Fruit fly (Drosophila melanogaster): ENCODE results near the gene CG5676.

Gene CG5676

DNA sequence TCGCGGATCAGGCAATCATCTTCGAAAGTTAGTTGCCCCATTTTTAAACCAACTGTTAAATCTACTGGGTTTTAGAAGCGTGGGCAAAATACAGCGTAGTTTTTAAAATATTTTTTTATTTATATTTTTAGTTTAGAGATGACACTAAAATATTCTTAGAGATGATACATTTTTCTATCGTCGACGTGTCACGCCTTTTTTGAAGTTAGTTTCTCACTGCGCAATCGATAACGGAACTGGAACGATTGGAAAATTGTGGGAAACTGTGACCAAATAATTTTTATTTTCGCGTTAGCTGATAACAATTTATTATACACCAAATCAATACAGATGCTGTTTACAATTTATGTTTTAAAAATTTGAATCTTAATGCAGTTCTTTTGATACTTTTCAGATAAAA lies 23.0 kb upstream of the CG5676 start, which contains the start of gene Utx (continued):
- TF ChIP-seq CG8944 (GFP tag; optimal IDR thresholded peaks at IDR 0.05) (no peak), CG7928 (GFP tag; optimal IDR thresholded peaks at IDR 0.05) (no peak), BEAF-32 (GFP tag; optimal IDR thresholded peaks at IDR 0.05) (peak; percentile 88), Dref (GFP tag; IDR thresholded peaks at IDR 0.05) (peak; percentile 80), H2.0 (GFP tag; IDR thresholded peaks at IDR 0.05) (no peak), CG12942 (GFP tag; optimal IDR thresholded peaks at IDR 0.05) (no peak), hbn (GFP tag; IDR thresholded peaks at IDR 0.05; ENCODE audit: partially characterized antibody) (peak; percentile 72), CG7963 (GFP tag; IDR thresholded peaks at IDR 0.05; ENCODE audit: partially characterized antibody) (peak; percentile 51; the same call in 1 of the 3 replicates), chm (GFP tag; IDR thresholded peaks at IDR 0.05) (no peak), CG1832 (GFP tag; optimal IDR thresholded peaks at IDR 0.05) (no peak), Sox100B (GFP tag; optimal IDR thresholded peaks at IDR 0.05) (no peak), Ets97D (GFP tag; optimal IDR thresholded peaks at IDR 0.05) (peak; percentile 50), CG2129 (GFP tag; IDR thresholded peaks at IDR 0.05; ENCODE audit: partially characterized antibody) (peak; percentile 39; the same call in 1 of the 2 replicates), insv (GFP tag; optimal IDR thresholded peaks at IDR 0.05) (no peak), pum (GFP tag; optimal IDR thresholded peaks at IDR 0.05) (no peak), Dip3 (GFP tag; optimal IDR thresholded peaks at IDR 0.05) (no peak), Doc2 (GFP tag; IDR thresholded peaks at IDR 0.05) (no peak), Ssrp (tag; optimal IDR thresholded peaks at IDR 0.05) (no peak), zfh1 (GFP tag; IDR thresholded peaks at IDR 0.05) (no peak), CG30020 (tag; optimal IDR thresholded peaks at IDR 0.05) (peak; percentile 96), CG30403 (GFP tag; optimal IDR thresholded peaks at IDR 0.05) (peak; percentile 1), D19A (tag; optimal IDR thresholded peaks at IDR 0.05) (no peak), danr (GFP tag; IDR thresholded peaks at IDR 0.05) (no peak), MTF-1 (GFP tag; optimal IDR thresholded peaks at IDR 0.05; ENCODE audit: borderline replicate concordance) (no peak), kay (GFP tag; optimal IDR thresholded peaks at IDR 0.05) (no peak), toy (GFP tag; IDR thresholded peaks at IDR 0.05) (no peak), HLH4C (GFP tag; IDR thresholded peaks at IDR 0.05; ENCODE audit: partially characterized antibody) (peak; percentile 78), unc-4 (GFP tag; IDR thresholded peaks at IDR 0.05; ENCODE audit: partially characterized antibody) (peak; percentile 75), eyg (GFP tag; optimal IDR thresholded peaks at IDR 0.05) (no peak), cad (GFP tag; optimal IDR thresholded peaks at IDR 0.05) (no peak), hb (GFP tag; IDR thresholded peaks at IDR 0.05; ENCODE audit: partially characterized antibody) (peak; percentile 53; the same call in 2 of the 3 replicates), wor (GFP tag; IDR thresholded peaks at IDR 0.05) (no peak), CG3163 (GFP tag; optimal IDR thresholded peaks at IDR 0.05) (no peak), ara (GFP tag; IDR thresholded peaks at IDR 0.05) (no peak), E2f2 (GFP tag; IDR thresholded peaks at IDR 0.05) (peak; percentile 79), CG17361 (GFP tag; IDR thresholded peaks at IDR 0.05) (no peak), CG14860 (GFP tag; IDR thresholded peaks at IDR 0.05; ENCODE audit: partially characterized antibody) (peak; percentile 75), ap (GFP tag; IDR thresholded peaks at IDR 0.05) (no peak), Deaf1 (tag; optimal IDR thresholded peaks at IDR 0.05) (no peak), CG13894 (tag; optimal IDR thresholded peaks at IDR 0.05) (no peak), CG16813 (GFP tag; IDR thresholded peaks at IDR 0.05; ENCODE audit: partially characterized antibody) (peak; percentile 89), CG10565 (GFP tag; optimal IDR thresholded peaks at IDR 0.05) (no peak), chn (GFP tag; optimal IDR thresholded peaks at IDR 0.05) (no peak), Xbp1 (GFP tag; optimal IDR thresholded peaks at IDR 0.05) (peak; percentile 41), CG2116 (GFP tag; optimal IDR thresholded peaks at IDR 0.05) (peak; percentile 49), esg (GFP tag; conservative IDR thresholded peaks at IDR 0.05) (no peak), CG1792 (GFP tag; optimal IDR thresholded peaks at IDR 0.05) (no peak), cwo (GFP tag; optimal IDR thresholded peaks at IDR 0.05) (no peak), CG8388 (GFP tag; optimal IDR thresholded peaks at IDR 0.05) (no peak), CG6654 (GFP tag; optimal IDR thresholded peaks at IDR 0.05) (no peak)

All from whole organism, embryonic.